Fruit fly (Drosophila melanogaster) whole organism, embryonic: ENCODE data around the gene Trim9.

Experiments
- ATbp ChIP-seq: fragments of 200-800 bp; sonication (Bioruptor generic); optimal IDR thresholded peaks from 2 replicates; lab custom pipeline; 2017; ENCODE audit warnings: missing biosample characterization, mild to moderate bottlenecking, missing genetic modification characterization, missing genetic modification reagents
- CG12104 ChIP-seq: fragments of 200-800 bp; sonication (Bioruptor generic); optimal IDR thresholded peaks from 3 replicates; lab custom pipeline; 2016; ENCODE audit warnings: missing biosample characterization, missing genetic modification characterization
- CG1233 ChIP-seq: fragments of 200-800 bp; sonication (Bioruptor generic); optimal IDR thresholded peaks from 4 replicates; lab custom pipeline; 2018; ENCODE audit warnings: missing biosample characterization, mild to moderate bottlenecking, missing genetic modification characterization
- CG12659 ChIP-seq: fragments of 200-800 bp; sonication (Bioruptor generic); optimal IDR thresholded peaks from 3 replicates; lab custom pipeline; 2017; ENCODE audit warnings: mild to moderate bottlenecking, missing biosample characterization, missing genetic modification reagents, missing genetic modification characterization
- CG13624 ChIP-seq: fragments of 200-800 bp; sonication (Bioruptor generic); optimal IDR thresholded peaks from 2 replicates; lab custom pipeline; 2016; ENCODE audit warnings: missing biosample characterization, missing genetic modification characterization
- CG15073 ChIP-seq: fragments of 200-800 bp; sonication (Bioruptor generic); optimal IDR thresholded peaks from 2 replicates; lab custom pipeline; 2016; ENCODE audit warnings: missing biosample characterization, missing genetic modification characterization
- CG15269 ChIP-seq: fragments of 200-800 bp; sonication (Bioruptor generic); optimal IDR thresholded peaks from 2 replicates; lab custom pipeline; 2018; ENCODE audit warnings: missing biosample characterization, mild to moderate bottlenecking, missing genetic modification characterization, moderate library complexity
- CG15601 ChIP-seq: fragments of 200-800 bp; sonication (Bioruptor generic); optimal IDR thresholded peaks from 3 replicates; lab custom pipeline; 2019; ENCODE audit warnings: missing biosample characterization, mild to moderate bottlenecking, missing genetic modification characterization, moderate library complexity
- CG17829 ChIP-seq: fragments of 200-800 bp; optimal IDR thresholded peaks from 2 replicates; lab custom pipeline; 2019; ENCODE audit warnings: missing biosample characterization, mild to moderate bottlenecking, missing genetic modification characterization, moderate library complexity
- CG18011 ChIP-seq: fragments of 200-800 bp; sonication (Bioruptor generic); optimal IDR thresholded peaks from 2 replicates; lab custom pipeline; 2017; ENCODE audit warnings: missing biosample characterization, missing genetic modification characterization, mild to moderate bottlenecking, moderate library complexity, missing genotype
- CG18476 ChIP-seq: fragments of 200-800 bp; sonication (Bioruptor generic); optimal IDR thresholded peaks from 2 replicates; lab custom pipeline; 2016; ENCODE audit warnings: missing biosample characterization, mild to moderate bottlenecking, missing genetic modification characterization
- CG2116 ChIP-seq: fragments of 200-800 bp; sonication (Bioruptor generic); optimal IDR thresholded peaks from 3 replicates; lab custom pipeline; 2018; ENCODE audit warnings: missing biosample characterization, mild to moderate bottlenecking, missing genetic modification characterization
- CG2129 ChIP-seq: fragments of 200-800 bp; sonication (Bioruptor generic); IDR thresholded peaks from 2 replicates; pipeline ENCODE4 v1.3.6; 2022; ENCODE audit warnings: missing biosample characterization, missing genetic modification characterization; ENCODE audit not compliant: partially characterized antibody
- CG2678 ChIP-seq: fragments of 200-800 bp; sonication (Bioruptor generic); optimal IDR thresholded peaks from 3 replicates; lab custom pipeline; 2019; ENCODE audit warnings: missing biosample characterization, mild to moderate bottlenecking, missing genetic modification characterization, moderate library complexity
- CG3065 ChIP-seq: fragments of 200-800 bp; sonication (Bioruptor generic); optimal IDR thresholded peaks from 2 replicates; lab custom pipeline; 2016; ENCODE audit warnings: missing biosample characterization, missing genetic modification characterization
- CG3726 ChIP-seq: fragments of 200-800 bp; sonication (Bioruptor generic); IDR thresholded peaks from 3 replicates; pipeline ENCODE4, ENCODE4 v1.3.6; 2022; ENCODE audit warnings: missing biosample characterization, missing genetic modification characterization
- CG43689 ChIP-seq: fragments of 200-800 bp; sonication (Bioruptor generic); IDR thresholded peaks from 2 replicates; pipeline ENCODE4 v1.3.6; 2022; ENCODE audit warnings: missing biosample characterization, missing genetic modification characterization
- CG4707 ChIP-seq: fragments of 200-800 bp; sonication (Bioruptor generic); optimal IDR thresholded peaks from 2 replicates; lab custom pipeline; 2018; ENCODE audit warnings: missing biosample characterization, mild to moderate bottlenecking, missing genetic modification characterization, moderate library complexity
- CG5245 ChIP-seq: fragments of 200-800 bp; sonication (Bioruptor generic); optimal IDR thresholded peaks from 3 replicates; lab custom pipeline; 2016; ENCODE audit warnings: missing biosample characterization, missing genetic modification characterization
- CG6791 ChIP-seq: fragments of 200-800 bp; sonication (Bioruptor generic); IDR thresholded peaks from 3 replicates; pipeline ENCODE4 v1.3.6; 2022; ENCODE audit warnings: missing biosample characterization, missing genetic modification characterization; ENCODE audit not compliant: partially characterized antibody
- CG7786 ChIP-seq: fragments of 200-800 bp; sonication (Bioruptor generic); optimal IDR thresholded peaks from 2 replicates; lab custom pipeline; 2016; ENCODE audit warnings: missing biosample characterization, missing genetic modification characterization
- CHES-1-like ChIP-seq: fragments of 200-800 bp; sonication (Bioruptor generic); optimal IDR thresholded peaks from 2 replicates; lab custom pipeline; 2016; ENCODE audit warnings: missing biosample characterization, missing genetic modification characterization
- CTCF ChIP-seq: fragments of 200-800 bp; sonication (Bioruptor generic); optimal IDR thresholded peaks from 2 replicates; lab custom pipeline; 2017; ENCODE audit warnings: missing biosample characterization, mild to moderate bottlenecking, missing genetic modification characterization, moderate library complexity
- Chrac-16 ChIP-seq: fragments of 200-800 bp; sonication (Bioruptor generic); optimal IDR thresholded peaks from 3 replicates; lab custom pipeline; 2016; ENCODE audit warnings: missing biosample characterization, missing genetic modification characterization
- CoRest ChIP-seq: fragments of 200-800 bp; sonication (Bioruptor generic); optimal IDR thresholded peaks from 3 replicates; lab custom pipeline; 2018; ENCODE audit warnings: missing biosample characterization, mild to moderate bottlenecking, missing genetic modification characterization, moderate library complexity
- D19A ChIP-seq: fragments of 200-800 bp; optimal IDR thresholded peaks from 3 replicates; lab custom pipeline; 2019; ENCODE audit warnings: missing biosample characterization, mild to moderate bottlenecking, missing genetic modification characterization, moderate library complexity
- Drgx ChIP-seq: fragments of 200-800 bp; sonication (Bioruptor generic); IDR thresholded peaks from 2 replicates; pipeline ENCODE4 v1.3.6; 2022; ENCODE audit warnings: missing biosample characterization, missing genetic modification characterization
- E2f2 ChIP-seq: fragments of 200-800 bp; sonication (Bioruptor generic); IDR thresholded peaks from 2 replicates; pipeline ENCODE4 v1.3.6; 2022; ENCODE audit warnings: missing biosample characterization, missing genetic modification characterization
- Eip74EF ChIP-seq, 2 experiments: fragments of 200-800 bp in 1 of 2; fragments of >200 bp in 1 of 2; sonication (Bioruptor generic) in 1 of 2; optimal IDR thresholded peaks; 2 replicates each; lab custom pipeline; 2017 to 2019; ENCODE audit warnings: missing biosample characterization in 2 of 2, missing genetic modification characterization in 2 of 2, mild to moderate bottlenecking in 1 of 2, moderate library complexity in 1 of 2
- HmgZ ChIP-seq: fragments of 200-800 bp; sonication (Bioruptor generic); optimal IDR thresholded peaks from 2 replicates; lab custom pipeline; 2018; ENCODE audit warnings: missing biosample characterization, mild to moderate bottlenecking, missing genetic modification characterization
- MESR4 ChIP-seq: fragments of 200-800 bp; sonication (Bioruptor generic); optimal IDR thresholded peaks from 2 replicates; lab custom pipeline; 2018; ENCODE audit warnings: missing biosample characterization, mild to moderate bottlenecking, missing genetic modification characterization, moderate library complexity
- Scr ChIP-seq: fragments of 200-800 bp; sonication (Bioruptor generic); IDR thresholded peaks from 2 replicates; pipeline ENCODE4 v1.3.6; 2022; ENCODE audit warnings: missing biosample characterization, missing genetic modification characterization; ENCODE audit not compliant: partially characterized antibody
- Sox100B ChIP-seq: fragments of 200-800 bp; sonication (Bioruptor generic); optimal IDR thresholded peaks from 3 replicates; lab custom pipeline; 2018; ENCODE audit warnings: missing biosample characterization, mild to moderate bottlenecking, missing genetic modification characterization
- Xbp1 ChIP-seq: fragments of 200-800 bp; sonication (Bioruptor generic); optimal IDR thresholded peaks from 3 replicates; lab custom pipeline; 2016; ENCODE audit warnings: missing biosample characterization, mild to moderate bottlenecking, missing genetic modification characterization
- ap ChIP-seq: fragments of 200-800 bp; sonication (Bioruptor generic); IDR thresholded peaks from 2 replicates; pipeline ENCODE4 v1.3.6; 2022; ENCODE audit warnings: missing biosample characterization, missing genetic modification characterization
- ase ChIP-seq: fragments of 200-800 bp; sonication (Bioruptor generic); IDR thresholded peaks from 3 replicates; pipeline ENCODE4 v1.3.6; 2022; ENCODE audit warnings: missing biosample characterization, missing genetic modification characterization
- bab2 ChIP-seq: fragments of 200-800 bp; sonication (Bioruptor generic); optimal IDR thresholded peaks from 2 replicates; lab custom pipeline; 2016; ENCODE audit warnings: missing biosample characterization, missing genetic modification characterization
- btn ChIP-seq: fragments of 200-800 bp; sonication (Bioruptor generic); optimal IDR thresholded peaks from 2 replicates; lab custom pipeline; 2016; ENCODE audit warnings: missing biosample characterization, missing genetic modification characterization
- disco-r ChIP-seq: fragments of 200-800 bp; sonication (Bioruptor generic); optimal IDR thresholded peaks from 2 replicates; lab custom pipeline; 2016; ENCODE audit warnings: missing biosample characterization, missing genetic modification characterization
- ems ChIP-seq: fragments of 200-800 bp; sonication (Bioruptor generic); optimal IDR thresholded peaks from 3 replicates; lab custom pipeline; 2016; ENCODE audit warnings: missing biosample characterization, missing genetic modification characterization
- gem ChIP-seq: fragments of 200-800 bp; sonication (Bioruptor generic); optimal IDR thresholded peaks from 2 replicates; lab custom pipeline; 2019; ENCODE audit warnings: missing biosample characterization, mild to moderate bottlenecking, missing genetic modification characterization, moderate library complexity
- hkb ChIP-seq, 2 experiments: fragments of 200-800 bp in 1 of 2; fragments of >200 bp in 1 of 2; sonication (Bioruptor generic) in 1 of 2; IDR thresholded peaks in 1 of 2; optimal IDR thresholded peaks in 1 of 2; 2 replicates each; pipeline versions ENCODE4 v1.3.6 to Lab custom; 2017 to 2022; ENCODE audit warnings: missing biosample characterization in 1 of 2, missing genetic modification characterization in 1 of 2
- ken ChIP-seq: fragments of 200-800 bp; sonication (Bioruptor generic); IDR thresholded peaks from 3 replicates; pipeline ENCODE4 v1.3.6; 2022; ENCODE audit warnings: missing biosample characterization, missing genetic modification characterization
- pho ChIP-seq: fragments of 200-800 bp; sonication (Bioruptor generic); optimal IDR thresholded peaks from 2 replicates; lab custom pipeline; 2016; ENCODE audit warnings: missing biosample characterization, missing genetic modification characterization
- phol ChIP-seq: fragments of 200-800 bp; sonication (Bioruptor generic); optimal IDR thresholded peaks from 3 replicates; lab custom pipeline; 2018; ENCODE audit warnings: missing biosample characterization, mild to moderate bottlenecking, missing genetic modification characterization, moderate library complexity
- ranshi ChIP-seq: fragments of 200-800 bp; sonication (Bioruptor generic); IDR thresholded peaks from 2 replicates; pipeline ENCODE4 v1.3.6; 2022; ENCODE audit warnings: missing biosample characterization, missing genetic modification characterization
- salm ChIP-seq: fragments of 200-800 bp; sonication (Bioruptor generic); optimal IDR thresholded peaks from 2 replicates; lab custom pipeline; 2018; ENCODE audit warnings: missing biosample characterization, mild to moderate bottlenecking, missing genetic modification characterization
- slou ChIP-seq: fragments of 200-800 bp; sonication (Bioruptor generic); optimal IDR thresholded peaks from 3 replicates; lab custom pipeline; 2016; ENCODE audit warnings: missing biosample characterization, missing genetic modification characterization
- zen2 ChIP-seq: fragments of 200-800 bp; sonication (Bioruptor generic); IDR thresholded peaks from 3 replicates; pipeline ENCODE4 v1.3.6; 2022; ENCODE audit warnings: missing biosample characterization, missing genetic modification characterization; ENCODE audit not compliant: partially characterized antibody

Gene Trim9

dm6 chr2L:10526953-10527584, 17.6 kb upstream of the Trim9 start, which contains the start of gene Lip4 (continued):
- TF ChIP-seq bab2 (GFP tag; lab: Kevin White, UChicago) (peak; percentile 31), CHES-1-like (GFP tag; lab: Kevin White, UChicago) (peak; percentile 43), MESR4 (GFP tag; lab: Kevin White, UChicago) (no peak), slou (GFP tag; lab: Kevin White, UChicago) (peak; percentile 67), CG4707 (GFP tag; lab: Kevin White, UChicago) (no peak), CG15601 (tag; lab: Kevin White, UChicago) (peak; percentile 15), ase (peak; percentile 78), Sox100B (GFP tag; lab: Kevin White, UChicago) (peak; percentile 73), gem (tag; lab: Kevin White, UChicago) (peak; percentile 89), Drgx (GFP tag; lab: Robert Waterston, UW) (peak; percentile 76), hkb (optimal IDR thresholded peaks at IDR 0.05; lab: Kevin White, UChicago) (no peak), hkb (GFP tag; IDR thresholded peaks at IDR 0.05; lab: Robert Waterston, UW) (peak; percentile 82), ken (GFP tag; lab: Robert Waterston, UW) (peak; percentile 33; the same call in 1 of the 3 replicates), zen2 (GFP tag; lab: Robert Waterston, UW) (no peak), disco-r (GFP tag; lab: Kevin White, UChicago) (no peak), CG6791 (GFP tag; lab: Robert Waterston, UW) (no peak), ems (peak; percentile 62), CG7786 (GFP tag; lab: Kevin White, UChicago) (no peak), CG18011 (GFP tag; lab: Kevin White, UChicago) (peak; percentile 56), CG3726 (GFP tag; lab: Robert Waterston, UW) (peak; percentile 66; the same call in 1 of the 3 replicates), Xbp1 (GFP tag; lab: Kevin White, UChicago) (peak; percentile 77), CG2116 (GFP tag; lab: Kevin White, UChicago) (peak; percentile 33), salm (tag; lab: Kevin White, UChicago) (peak; percentile 24), ATbp (GFP tag; lab: Kevin White, UChicago) (peak; percentile 22), ap (GFP tag; lab: Robert Waterston, UW) (peak; percentile 79), CTCF (GFP tag; lab: Kevin White, UChicago) (peak; percentile 4), phol (tag; lab: Kevin White, UChicago) (peak; percentile 82), E2f2 (GFP tag; lab: Robert Waterston, UW) (peak; percentile 55; the same call in 1 of the 2 replicates), Eip74EF (GFP tag; optimal IDR thresholded peaks at IDR 0.05; lab: Kevin White, UChicago) (peak in 1 of 2 experiments; percentile 67), CG18476 (GFP tag; lab: Kevin White, UChicago) (peak; percentile 59), CG2678 (peak; percentile 86), CG1233 (peak; percentile 67), CG5245 (peak; percentile 63), CoRest (tag; lab: Kevin White, UChicago) (peak; percentile 87), CG17829 (peak; percentile 82), pho (GFP tag; lab: Kevin White, UChicago) (peak; percentile 34), CG15073 (GFP tag; lab: Kevin White, UChicago) (peak; percentile 32), ranshi (peak; percentile 82), Scr (GFP tag; lab: Robert Waterston, UW) (no peak), CG2129 (no peak), CG43689 (GFP tag; lab: Robert Waterston, UW) (peak; percentile 53; the same call in 1 of the 2 replicates), D19A (peak; percentile 64), btn (GFP tag; lab: Kevin White, UChicago) (no peak), CG3065 (GFP tag; lab: Kevin White, UChicago) (no peak), HmgZ (peak; percentile 58), CG12659 (peak; percentile 82), CG12104 (peak; percentile 44), Chrac-16 (peak; percentile 50), CG15269 (tag; lab: Kevin White, UChicago) (peak; percentile 91), CG13624 (peak; percentile 40)
